Worm (Caenorhabditis elegans) whole organism, midembryonic: Measurements from ENCODE around the gene str-249.

Experiments used
- T22C8.4 ChIP-seq: fragments of 200-800 bp; sonication (Bioruptor generic); IDR thresholded peaks from 2 replicates; pipeline ENCODE4 v1.3.6; 2022; ENCODE audit warnings: missing genetic modification characterization, missing compliant biosample characterization
- cog-1 ChIP-seq: sonication (generic microtip); optimal IDR thresholded peaks from 2 replicates; lab custom pipeline; 2016; ENCODE audit warnings: missing genetic modification characterization, missing compliant biosample characterization
- flt-1 ChIP-seq: fragments of 200-800 bp; sonication (Bioruptor generic); IDR thresholded peaks from 2 replicates; pipeline ENCODE4 v1.3.6; 2022; ENCODE audit warnings: missing genetic modification characterization, missing compliant biosample characterization
- klf-2 ChIP-seq: fragments of 200-800 bp; sonication (Bioruptor generic); conservative IDR thresholded peaks from 2 replicates; pipeline ENCODE4 v1.3.6; 2022; ENCODE audit warnings: missing genetic modification reagents, missing genetic modification characterization, missing compliant biosample characterization
- med-1 ChIP-seq: sonication (generic microtip); optimal IDR thresholded peaks from 2 replicates; lab custom pipeline; 2017; ENCODE audit warnings: missing genetic modification characterization, mild to moderate bottlenecking, missing compliant biosample characterization, antibody characterized with exemption, missing genetic modification reagents; ENCODE audit not compliant: insufficient read depth
- ref-1 ChIP-seq: fragments of 200-800 bp; sonication (Bioruptor generic); conservative IDR thresholded peaks from 2 replicates; pipeline ENCODE4 v1.3.6; 2022; ENCODE audit warnings: missing genetic modification reagents, missing genetic modification characterization, missing compliant biosample characterization
- tab-1 ChIP-seq: fragments of 200-800 bp; sonication (Bioruptor generic); IDR thresholded peaks from 2 replicates; pipeline ENCODE4 v1.3.6; 2022; ENCODE audit warnings: missing genetic modification characterization, missing compliant biosample characterization
- ztf-23 ChIP-seq: fragments of 200-800 bp; sonication (Bioruptor generic); IDR thresholded peaks from 2 replicates; pipeline ENCODE4 v1.3.6; 2022; ENCODE audit warnings: missing genetic modification reagents, missing genetic modification characterization, missing compliant biosample characterization
- ztf-29 ChIP-seq: fragments of 200-800 bp; sonication (Bioruptor generic); IDR thresholded peaks from 2 replicates; pipeline ENCODE4 v1.3.6; 2022; ENCODE audit warnings: missing genetic modification reagents, missing genetic modification characterization, missing compliant biosample characterization

Gene str-249

DNA sequence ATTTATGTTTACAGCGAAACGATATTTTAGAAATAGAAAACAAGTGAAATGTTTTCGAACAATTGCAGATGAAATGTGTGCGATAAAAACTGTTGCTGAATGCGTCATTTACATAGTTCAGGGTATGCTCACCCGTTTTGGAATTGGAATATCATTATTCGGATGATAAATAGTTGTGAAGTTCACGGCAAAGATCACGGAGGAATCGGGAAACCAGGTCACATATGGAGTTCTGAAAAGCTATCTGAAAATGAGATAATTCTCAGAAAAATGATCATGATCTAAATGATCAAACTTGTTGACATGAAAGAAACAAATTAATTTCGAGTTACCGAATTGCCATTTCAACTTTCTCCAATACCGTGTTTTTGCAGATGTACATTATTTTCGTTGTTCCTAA lies 9.1 kb upstream of the str-249 start, which contains the start of gene best-16:
best-16 (minus strand) TSS at position 101 of the 400 bp plus-strand sequence.
- no peak for TF ChIP-seq klf-2 (GFP tag; lab: Robert Waterston, UW)
- no peak for TF ChIP-seq T22C8.4 (GFP tag; lab: Robert Waterston, UW)
- TF ChIP-seq ztf-29 (GFP tag; lab: Robert Waterston, UW), result no peak
- no peak for TF ChIP-seq ref-1 (GFP tag; lab: Robert Waterston, UW)
- no peak for TF ChIP-seq cog-1 (tag; lab: Kevin White, UChicago)
- no peak for TF ChIP-seq med-1 (GFP tag; lab: Kevin White, UChicago)
- TF ChIP-seq ztf-23 (GFP tag; lab: Robert Waterston, UW), result no peak
- TF ChIP-seq flt-1 (GFP tag; lab: Robert Waterston, UW), result no peak
- no peak for TF ChIP-seq tab-1 (GFP tag; lab: Robert Waterston, UW)

DNA sequence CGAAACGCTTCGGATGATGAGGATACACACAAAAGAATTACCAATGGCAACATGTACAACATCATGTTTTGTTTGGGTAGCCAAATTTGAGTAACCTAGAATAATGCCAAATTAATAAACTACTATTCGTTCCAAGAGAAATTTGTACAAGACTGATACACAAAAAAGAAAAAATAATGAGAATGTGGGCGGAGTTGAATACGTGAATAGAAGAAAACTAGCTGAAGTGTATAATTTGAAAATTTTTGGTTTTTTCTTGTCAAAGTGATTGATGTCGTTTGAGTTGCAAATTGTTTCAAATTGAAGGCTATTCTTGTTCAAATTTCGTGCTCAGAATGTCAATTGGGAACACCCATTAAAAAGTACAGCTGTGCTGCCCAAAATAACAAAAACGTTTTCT lies 5.1 kb upstream of the str-249 start, which contains the start of gene R13A1.5:
R13A1.5 (minus strand) TSS at position 101 of the 400 bp plus-strand sequence.
- TF ChIP-seq ref-1 (GFP tag; lab: Robert Waterston, UW), result no peak
- no peak for TF ChIP-seq klf-2 (GFP tag; lab: Robert Waterston, UW)

DNA sequence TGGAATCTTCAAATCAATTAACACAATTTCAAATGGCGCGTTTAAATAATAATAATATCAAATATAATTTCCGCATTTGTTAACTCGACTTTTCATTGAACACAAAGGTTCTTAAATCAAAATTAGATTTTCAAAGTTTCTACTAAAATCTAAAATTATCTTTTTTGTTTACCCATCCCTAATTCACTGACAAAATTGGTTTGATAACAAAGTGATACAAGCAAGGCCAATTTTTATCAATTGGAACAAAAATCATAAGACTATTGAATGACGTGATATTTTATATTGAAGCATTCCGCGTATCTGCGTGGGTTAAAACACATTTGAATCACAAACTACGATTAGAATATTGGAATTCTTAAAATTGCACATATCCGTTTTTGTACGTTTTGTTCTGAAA lies 3.8 kb upstream of the str-249 start:
- no peak for TF ChIP-seq klf-2 (GFP tag; lab: Robert Waterston, UW)
- TF ChIP-seq med-1 (GFP tag; lab: Kevin White, UChicago), result no peak

DNA sequence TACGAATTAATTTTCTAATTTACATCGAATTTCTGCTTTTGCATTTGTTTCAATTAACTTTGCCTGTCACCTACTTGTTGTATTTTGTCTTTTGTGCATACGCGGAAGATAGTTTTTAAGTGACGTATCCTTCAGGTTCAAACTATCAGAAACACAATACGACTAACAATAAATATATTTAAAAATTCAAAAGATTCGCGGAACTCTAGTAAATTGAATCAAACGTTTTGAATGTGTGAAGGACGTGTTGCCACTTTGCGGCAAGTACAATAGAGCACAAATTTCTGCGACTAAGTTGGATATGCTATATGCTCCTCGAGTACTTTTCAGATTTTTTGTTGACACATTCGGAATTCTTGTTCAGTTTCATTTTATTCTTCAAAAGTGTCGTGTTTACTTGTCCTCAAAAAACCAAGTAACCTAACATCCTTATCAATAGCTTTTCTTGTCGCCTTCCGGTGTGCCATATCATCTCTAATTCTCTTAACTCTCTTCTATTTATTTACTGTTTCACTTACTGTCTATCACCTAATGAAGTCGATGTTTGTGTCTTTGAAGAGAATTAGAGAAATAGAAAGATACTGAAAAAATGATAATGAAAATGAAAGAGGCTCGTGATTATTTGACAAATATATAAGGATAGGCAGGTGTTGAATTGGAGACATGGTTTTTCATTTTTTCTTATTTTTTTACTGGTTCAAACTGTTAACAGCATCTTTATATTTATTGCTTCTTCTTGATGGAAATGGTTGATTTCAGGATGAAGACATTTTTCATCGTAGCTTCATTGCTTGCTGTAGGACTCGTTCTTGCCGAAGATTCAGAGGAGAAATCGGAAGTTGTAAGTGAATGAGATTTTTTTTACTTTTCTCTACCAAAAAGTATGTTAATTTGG lies 2.1 kb upstream of the str-249 start, which contains the start of gene srlf-7:
srlf-7 (plus strand) TSS at position 760 of the 895 bp plus-strand sequence.
- TF ChIP-seq tab-1 (GFP tag; lab: Robert Waterston, UW) (no peak), klf-2 (GFP tag; lab: Robert Waterston, UW) (no peak), flt-1 (GFP tag; lab: Robert Waterston, UW) (no peak), ztf-29 (GFP tag; lab: Robert Waterston, UW) (no peak), T22C8.4 (GFP tag; lab: Robert Waterston, UW) (no peak), ref-1 (GFP tag; lab: Robert Waterston, UW) (no peak), cog-1 (tag; lab: Kevin White, UChicago) (no peak), med-1 (GFP tag; lab: Kevin White, UChicago) (no peak), ztf-23 (GFP tag; lab: Robert Waterston, UW) (no peak)

DNA sequence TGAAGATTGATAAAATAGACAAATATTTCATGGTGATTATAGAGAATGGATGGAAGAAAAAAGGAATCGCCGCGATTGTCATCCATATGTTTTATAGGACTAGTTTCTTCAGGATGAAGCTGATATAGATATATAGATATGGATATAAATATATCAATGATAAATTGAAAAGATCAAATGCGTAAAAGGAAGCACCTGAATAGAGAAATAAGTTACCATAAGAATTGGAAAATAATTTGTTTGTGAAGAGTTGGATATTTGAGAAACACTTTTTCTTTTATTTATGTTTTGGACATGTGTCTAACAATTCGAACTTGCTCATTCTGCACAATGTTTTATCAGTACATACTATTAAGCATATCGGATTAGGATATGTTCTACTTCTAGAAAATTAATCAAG lies 1.4 kb upstream of the str-249 start, which contains the start of gene C42D4.13:
C42D4.13 (minus strand) TSS at position 101 of the 400 bp plus-strand sequence.
- no peak for TF ChIP-seq med-1 (GFP tag; lab: Kevin White, UChicago)
- no peak for TF ChIP-seq ref-1 (GFP tag; lab: Robert Waterston, UW)
- no peak for TF ChIP-seq klf-2 (GFP tag; lab: Robert Waterston, UW)
- TF ChIP-seq T22C8.4 (GFP tag; lab: Robert Waterston, UW), result no peak
- TF ChIP-seq ztf-29 (GFP tag; lab: Robert Waterston, UW), result no peak
- no peak for TF ChIP-seq tab-1 (GFP tag; lab: Robert Waterston, UW)
- no peak for TF ChIP-seq flt-1 (GFP tag; lab: Robert Waterston, UW)
- TF ChIP-seq ztf-23 (GFP tag; lab: Robert Waterston, UW), result no peak
- TF ChIP-seq cog-1 (tag; lab: Kevin White, UChicago), result no peak

DNA sequence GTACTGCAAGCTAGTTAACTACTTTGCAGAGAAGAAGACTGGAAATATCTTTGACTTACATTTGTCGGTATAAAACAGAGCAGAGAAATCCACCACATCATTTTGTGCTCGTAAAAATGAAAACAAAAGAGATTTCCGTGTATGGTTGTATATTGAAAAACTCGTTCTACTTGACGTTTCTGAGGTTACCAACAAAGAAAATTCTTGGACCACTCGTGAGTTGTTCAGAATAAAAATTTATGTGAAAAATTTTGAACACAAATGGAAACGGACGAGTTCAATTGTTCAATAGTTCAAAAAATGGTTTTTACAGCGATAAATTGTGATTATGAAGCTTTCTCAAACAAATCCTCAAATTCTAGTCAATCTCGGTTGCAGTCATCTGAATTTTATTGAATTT lies 2.1 kb downstream of the str-249 start, which contains the start of gene clec-179:
clec-179 (minus strand) TSS at position 101 of the 400 bp plus-strand sequence.
- no peak for TF ChIP-seq klf-2 (GFP tag; lab: Robert Waterston, UW)
- no peak for TF ChIP-seq ref-1 (GFP tag; lab: Robert Waterston, UW)
- no peak for TF ChIP-seq cog-1 (tag; lab: Kevin White, UChicago)
- no peak for TF ChIP-seq med-1 (GFP tag; lab: Kevin White, UChicago)
- TF ChIP-seq ztf-29 (GFP tag; lab: Robert Waterston, UW), result no peak
- no peak for TF ChIP-seq flt-1 (GFP tag; lab: Robert Waterston, UW)
- TF ChIP-seq T22C8.4 (GFP tag; lab: Robert Waterston, UW), result no peak
- no peak for TF ChIP-seq tab-1 (GFP tag; lab: Robert Waterston, UW)
- no peak for TF ChIP-seq ztf-23 (GFP tag; lab: Robert Waterston, UW)

DNA sequence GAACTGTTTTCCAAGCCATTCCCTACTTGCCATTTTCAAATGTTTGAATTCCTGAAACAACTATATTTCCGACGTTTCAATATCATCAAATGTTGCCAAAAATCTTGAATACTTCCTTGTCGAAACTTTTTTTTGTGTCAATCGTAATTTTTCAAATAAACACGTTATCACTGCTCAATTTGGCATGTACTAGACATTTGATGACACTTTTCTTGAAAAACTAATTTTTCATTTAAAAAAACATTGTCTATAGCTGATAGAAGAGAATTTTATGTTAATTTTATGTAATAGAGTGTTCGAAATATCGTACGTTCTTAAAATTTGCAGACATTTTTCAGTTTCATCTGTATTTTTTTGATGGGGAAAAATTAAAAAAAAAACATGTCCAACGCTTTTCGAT lies 3.8 kb downstream of the str-249 start:
- TF ChIP-seq ref-1 (GFP tag; lab: Robert Waterston, UW) (no peak), tab-1 (GFP tag; lab: Robert Waterston, UW) (no peak), klf-2 (GFP tag; lab: Robert Waterston, UW) (no peak)

DNA sequence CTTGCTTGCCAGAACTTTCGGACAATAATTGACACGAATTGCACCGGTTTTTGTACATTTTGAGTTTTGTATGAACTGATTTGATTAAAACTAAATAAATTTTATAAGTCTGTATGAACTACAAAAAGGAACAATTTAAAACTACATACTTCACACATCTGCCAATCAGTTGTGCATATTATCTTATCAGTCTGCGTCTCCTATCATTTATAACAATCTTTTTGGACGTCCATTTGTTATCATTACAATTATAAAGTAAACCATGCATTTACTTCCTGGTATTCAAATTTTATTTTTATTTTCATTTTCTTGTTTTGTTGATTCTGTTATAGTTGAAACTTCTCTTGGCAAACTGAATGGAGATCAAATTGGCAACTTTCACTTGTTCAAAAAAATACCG lies 6.4 kb downstream of the str-249 start, which contains the start of gene cest-10:
cest-10 (plus strand) TSS at position 254 of the 400 bp plus-strand sequence.
- no peak for TF ChIP-seq med-1 (GFP tag; lab: Kevin White, UChicago)
- no peak for TF ChIP-seq tab-1 (GFP tag; lab: Robert Waterston, UW)
- no peak for TF ChIP-seq ref-1 (GFP tag; lab: Robert Waterston, UW)
- TF ChIP-seq cog-1 (tag; lab: Kevin White, UChicago), result no peak
- no peak for TF ChIP-seq flt-1 (GFP tag; lab: Robert Waterston, UW)
- no peak for TF ChIP-seq ztf-29 (GFP tag; lab: Robert Waterston, UW)
- TF ChIP-seq T22C8.4 (GFP tag; lab: Robert Waterston, UW), result no peak
- no peak for TF ChIP-seq klf-2 (GFP tag; lab: Robert Waterston, UW)
- TF ChIP-seq ztf-23 (GFP tag; lab: Robert Waterston, UW), result no peak

DNA sequence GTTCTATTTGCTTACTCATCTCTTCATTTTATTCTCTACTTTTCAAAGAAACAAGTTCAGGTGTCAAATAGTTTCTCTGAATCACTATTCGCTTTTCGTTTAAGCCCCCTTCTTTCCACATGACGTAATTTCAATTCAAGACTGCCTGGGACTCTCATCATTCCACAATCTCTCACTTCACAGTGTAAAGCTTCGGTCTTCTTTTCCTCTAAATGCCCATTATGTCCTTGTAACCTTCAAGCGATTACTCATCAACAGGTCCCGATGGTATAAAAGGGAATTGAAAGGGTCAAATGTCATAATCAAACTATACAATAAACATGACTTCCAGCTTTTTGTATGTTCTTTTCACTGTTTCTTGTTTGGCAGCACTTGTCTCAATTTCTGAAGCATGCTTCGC lies 7.7 kb downstream of the str-249 start, which contains the start of gene C42D4.3:
C42D4.3 (plus strand) TSS at position 298 of the 400 bp plus-strand sequence.
- TF ChIP-seq tab-1 (GFP tag; lab: Robert Waterston, UW) (no peak), med-1 (GFP tag; lab: Kevin White, UChicago) (no peak), cog-1 (tag; lab: Kevin White, UChicago) (no peak), ztf-23 (GFP tag; lab: Robert Waterston, UW) (no peak)
